Fruit fly (Drosophila melanogaster) whole organism, embryonic: ENCODE data around the gene uncNacbeta.

Experiments used
- Atf6 ChIP-seq: fragments of 200-800 bp; sonication (Bioruptor generic); IDR thresholded peaks from 2 replicates; pipeline ENCODE4 v1.3.6; 2022; ENCODE audit warnings: missing biosample characterization, missing genetic modification characterization
- BEAF-32 ChIP-seq: fragments of 200-800 bp; sonication (Bioruptor generic); optimal IDR thresholded peaks from 3 replicates; lab custom pipeline; 2017; ENCODE audit warnings: missing biosample characterization, missing genetic modification characterization, mild to moderate bottlenecking, moderate library complexity, missing genetic modification reagents
- CG10147 ChIP-seq: fragments of 200-800 bp; sonication (Bioruptor generic); optimal IDR thresholded peaks from 2 replicates; lab custom pipeline; 2019; ENCODE audit warnings: missing biosample characterization, mild to moderate bottlenecking, missing genetic modification characterization, moderate library complexity
- CG10267 ChIP-seq: fragments of 200-800 bp; sonication (Bioruptor generic); optimal IDR thresholded peaks from 2 replicates; lab custom pipeline; 2018; ENCODE audit warnings: missing biosample characterization, mild to moderate bottlenecking, missing genetic modification characterization, moderate library complexity
- CG10274 ChIP-seq: fragments of 200-800 bp; sonication (Bioruptor generic); optimal IDR thresholded peaks from 3 replicates; lab custom pipeline; 2017; ENCODE audit warnings: missing biosample characterization, mild to moderate bottlenecking, missing genetic modification characterization
- CG12236 ChIP-seq: fragments of 200-800 bp; sonication (Bioruptor generic); optimal IDR thresholded peaks from 2 replicates; lab custom pipeline; 2016; ENCODE audit warnings: missing biosample characterization, missing genetic modification characterization
- CG15514 ChIP-seq: fragments of 200-800 bp; sonication (Bioruptor generic); optimal IDR thresholded peaks from 3 replicates; lab custom pipeline; 2017; ENCODE audit warnings: missing biosample characterization, missing genetic modification characterization, mild to moderate bottlenecking, moderate library complexity, missing genetic modification reagents
- CG1603 ChIP-seq: fragments of 200-800 bp; sonication (Bioruptor generic); optimal IDR thresholded peaks from 2 replicates; lab custom pipeline; 2019; ENCODE audit warnings: missing biosample characterization, mild to moderate bottlenecking, missing genetic modification characterization, moderate library complexity
- CG2875 ChIP-seq: fragments of 200-800 bp; sonication (Bioruptor generic); optimal IDR thresholded peaks from 2 replicates; lab custom pipeline; 2017; ENCODE audit warnings: missing biosample characterization, mild to moderate bottlenecking, missing genetic modification characterization, missing genetic modification reagents
- CG30403 ChIP-seq: fragments of 200-800 bp; sonication (Bioruptor generic); optimal IDR thresholded peaks from 3 replicates; lab custom pipeline; 2016; ENCODE audit warnings: missing biosample characterization, missing genetic modification characterization
- CG34422 ChIP-seq: fragments of 200-800 bp; sonication (Bioruptor generic); IDR thresholded peaks from 3 replicates; pipeline ENCODE4 v1.3.6; 2022; ENCODE audit warnings: missing biosample characterization, missing genetic modification characterization
- CG4617 ChIP-seq: fragments of 200-800 bp; sonication (Bioruptor generic); optimal IDR thresholded peaks from 3 replicates; lab custom pipeline; 2016; ENCODE audit warnings: missing biosample characterization, missing genetic modification characterization, borderline replicate concordance
- CG6254 ChIP-seq: fragments of 200-800 bp; sonication (Bioruptor generic); optimal IDR thresholded peaks from 3 replicates; lab custom pipeline; 2017; ENCODE audit warnings: mild to moderate bottlenecking, missing biosample characterization, missing genetic modification reagents, missing genetic modification characterization
- CG6272 ChIP-seq: fragments of 200-800 bp; sonication (Bioruptor generic); IDR thresholded peaks from 2 replicates; pipeline ENCODE4 v1.3.6; 2022; ENCODE audit warnings: missing biosample characterization, missing genetic modification characterization
- CG6791 ChIP-seq: fragments of 200-800 bp; sonication (Bioruptor generic); IDR thresholded peaks from 3 replicates; pipeline ENCODE4 v1.3.6; 2022; ENCODE audit warnings: missing biosample characterization, missing genetic modification characterization; ENCODE audit not compliant: partially characterized antibody
- CG9932 ChIP-seq: fragments of 200-800 bp; sonication (Bioruptor generic); IDR thresholded peaks from 2 replicates; pipeline ENCODE4 v1.3.6; 2022; ENCODE audit warnings: missing biosample characterization, missing genetic modification characterization
- E2f2 ChIP-seq: fragments of 200-800 bp; sonication (Bioruptor generic); IDR thresholded peaks from 2 replicates; pipeline ENCODE4 v1.3.6; 2022; ENCODE audit warnings: missing biosample characterization, missing genetic modification characterization
- Gug ChIP-seq: fragments of 200-800 bp; sonication (Bioruptor generic); IDR thresholded peaks from 4 replicates; pipeline ENCODE4 v1.3.6; 2022; ENCODE audit warnings: missing biosample characterization, missing genetic modification characterization
- H15 ChIP-seq: fragments of 200-800 bp; sonication (Bioruptor generic); IDR thresholded peaks from 3 replicates; pipeline ENCODE4 v1.3.6; 2022; ENCODE audit warnings: missing biosample characterization, missing genetic modification characterization
- HLH54F ChIP-seq: fragments of 200-800 bp; sonication (Bioruptor generic); optimal IDR thresholded peaks from 3 replicates; lab custom pipeline; 2016; ENCODE audit warnings: missing biosample characterization, missing genetic modification characterization
- Hey ChIP-seq: fragments of 200-800 bp; sonication (Bioruptor generic); optimal IDR thresholded peaks from 3 replicates; lab custom pipeline; 2018; ENCODE audit warnings: missing biosample characterization, mild to moderate bottlenecking, missing genetic modification characterization
- HmgD ChIP-seq: fragments of 200-800 bp; sonication (Bioruptor generic); optimal IDR thresholded peaks from 3 replicates; lab custom pipeline; 2016; ENCODE audit warnings: missing biosample characterization, missing genetic modification characterization
- Hr51 ChIP-seq, 2 experiments: fragments of 200-800 bp; sonication (Bioruptor generic); optimal IDR thresholded peaks; 2 replicates in 1 of 2; 3 replicates in 1 of 2; lab custom pipeline; 2016 to 2018; ENCODE audit warnings: missing biosample characterization in 2 of 2, missing genetic modification characterization in 2 of 2, mild to moderate bottlenecking in 1 of 2, moderate library complexity in 1 of 2
- MBD-R2 ChIP-seq: fragments of 200-800 bp; sonication (Bioruptor generic); IDR thresholded peaks from 2 replicates; pipeline ENCODE4 v1.3.6; 2022; ENCODE audit warnings: missing biosample characterization, missing genetic modification characterization
- Med ChIP-seq: fragments of 200-800 bp; sonication (Bioruptor generic); peaks from one replicate; lab custom pipeline; 2016; ENCODE audit warnings: missing biosample characterization, missing genetic modification characterization, mild to moderate bottlenecking, inconsistent platforms, moderate library complexity
- NFAT ChIP-seq: fragments of 200-800 bp; sonication (Bioruptor generic); IDR thresholded peaks from 2 replicates; pipeline ENCODE4 v1.3.6; 2022; ENCODE audit warnings: missing biosample characterization, missing genetic modification characterization
- Opbp ChIP-seq: fragments of 200-800 bp; sonication (Bioruptor generic); IDR thresholded peaks from 3 replicates; pipeline ENCODE4 v1.3.6; 2022; ENCODE audit warnings: missing biosample characterization, missing genetic modification characterization; ENCODE audit not compliant: partially characterized antibody
- Optix ChIP-seq: fragments of 200-800 bp; sonication (Bioruptor generic); IDR thresholded peaks from 3 replicates; pipeline ENCODE4 v1.3.6; 2022; ENCODE audit warnings: missing biosample characterization, missing genetic modification characterization
- Scr ChIP-seq: fragments of 200-800 bp; sonication (Bioruptor generic); IDR thresholded peaks from 2 replicates; pipeline ENCODE4 v1.3.6; 2022; ENCODE audit warnings: missing biosample characterization, missing genetic modification characterization; ENCODE audit not compliant: partially characterized antibody
- amos ChIP-seq: fragments of 200-800 bp; sonication (Bioruptor generic); IDR thresholded peaks from 2 replicates; pipeline ENCODE4 v1.3.6; 2022; ENCODE audit warnings: missing biosample characterization, missing genetic modification characterization; ENCODE audit not compliant: partially characterized antibody
- ato ChIP-seq: fragments of 200-800 bp; sonication (Bioruptor generic); IDR thresholded peaks from 2 replicates; pipeline ENCODE4 v1.3.6; 2022; ENCODE audit warnings: missing biosample characterization, missing genetic modification characterization; ENCODE audit not compliant: partially characterized antibody
- btn ChIP-seq: fragments of 200-800 bp; sonication (Bioruptor generic); optimal IDR thresholded peaks from 2 replicates; lab custom pipeline; 2016; ENCODE audit warnings: missing biosample characterization, missing genetic modification characterization
- ci ChIP-seq: fragments of 200-800 bp; sonication (Bioruptor generic); IDR thresholded peaks from 3 replicates; pipeline ENCODE4 v1.3.6; 2022; ENCODE audit warnings: missing biosample characterization, missing genetic modification characterization
- dan ChIP-seq: fragments of 200-800 bp; sonication (Bioruptor generic); IDR thresholded peaks from 2 replicates; pipeline ENCODE4 v1.3.6; 2022; ENCODE audit warnings: missing biosample characterization, missing genetic modification characterization
- grau ChIP-seq: fragments of 200-800 bp; optimal IDR thresholded peaks from 3 replicates; lab custom pipeline; 2019; ENCODE audit warnings: missing biosample characterization, mild to moderate bottlenecking, missing genetic modification characterization, moderate library complexity
- her ChIP-seq: fragments of 200-800 bp; sonication (Bioruptor generic); optimal IDR thresholded peaks from 2 replicates; lab custom pipeline; 2016; ENCODE audit warnings: missing biosample characterization, missing genetic modification characterization
- knrl ChIP-seq: fragments of 200-800 bp; sonication (Bioruptor generic); IDR thresholded peaks from 3 replicates; pipeline ENCODE4 v1.3.6; 2022; ENCODE audit warnings: missing biosample characterization, missing genetic modification characterization; ENCODE audit not compliant: partially characterized antibody
- lilli ChIP-seq: fragments of 200-800 bp; sonication (Bioruptor generic); optimal IDR thresholded peaks from 3 replicates; lab custom pipeline; 2016; ENCODE audit warnings: missing biosample characterization, missing genetic modification characterization
- row ChIP-seq: fragments of 200-800 bp; sonication (Bioruptor generic); IDR thresholded peaks from 3 replicates; pipeline ENCODE4 v1.3.6; 2022; ENCODE audit warnings: missing biosample characterization, missing genetic modification characterization
- stc ChIP-seq: fragments of 200-800 bp; sonication (Bioruptor generic); IDR thresholded peaks from 2 replicates; pipeline ENCODE4 v1.3.6; 2022; ENCODE audit warnings: missing biosample characterization, missing genetic modification characterization
- stwl ChIP-seq: fragments of 200-800 bp; sonication (Bioruptor generic); optimal IDR thresholded peaks from 3 replicates; lab custom pipeline; 2018; ENCODE audit warnings: missing biosample characterization, mild to moderate bottlenecking, missing genetic modification characterization, moderate library complexity
- tgo ChIP-seq: fragments of 200-800 bp; sonication (Bioruptor generic); IDR thresholded peaks from 3 replicates; pipeline ENCODE4 v1.3.6; 2022; ENCODE audit warnings: missing biosample characterization, missing genetic modification characterization
- tna ChIP-seq: fragments of 200-800 bp; sonication (Bioruptor generic); IDR thresholded peaks from 2 replicates; pipeline ENCODE4 v1.3.6; 2022; ENCODE audit warnings: missing biosample characterization, missing genetic modification characterization; ENCODE audit not compliant: partially characterized antibody
- trem ChIP-seq: fragments of 200-800 bp; optimal IDR thresholded peaks from 3 replicates; lab custom pipeline; 2019; ENCODE audit warnings: missing biosample characterization, mild to moderate bottlenecking, missing genetic modification characterization, moderate library complexity
- unc-4 ChIP-seq: fragments of 200-800 bp; sonication (Bioruptor generic); IDR thresholded peaks from 2 replicates; pipeline ENCODE4 v1.3.6; 2022; ENCODE audit warnings: missing biosample characterization, missing genetic modification characterization; ENCODE audit not compliant: partially characterized antibody
- wdn ChIP-seq: fragments of 200-800 bp; sonication (Bioruptor generic); IDR thresholded peaks from 2 replicates; pipeline ENCODE4 v1.3.6; 2022; ENCODE audit warnings: missing biosample characterization, missing genetic modification characterization
- zen2 ChIP-seq: fragments of 200-800 bp; sonication (Bioruptor generic); IDR thresholded peaks from 3 replicates; pipeline ENCODE4 v1.3.6; 2022; ENCODE audit warnings: missing biosample characterization, missing genetic modification characterization; ENCODE audit not compliant: partially characterized antibody

uncNacbeta gene

dm6 chr2L:563769-564550, at the start of gene uncNacbeta, which contains the start of gene CG2794 (continued):
- peak; percentile 71; the same call in 2 of the 3 replicates for TF ChIP-seq CG6791 (GFP tag; lab: Robert Waterston, UW)
- TF ChIP-seq tna: peak; percentile 83
- peak; percentile 63 for TF ChIP-seq unc-4
- TF ChIP-seq grau (tag; lab: Kevin White, UChicago): no peak
- peak; percentile 39 for TF ChIP-seq trem
- peak; percentile 70 for TF ChIP-seq CG1603 (tag; lab: Kevin White, UChicago)
- TF ChIP-seq btn: no peak
- peak; percentile 21 for TF ChIP-seq stwl (tag; lab: Kevin White, UChicago)
- peak; percentile 95 for TF ChIP-seq E2f2 (GFP tag; lab: Robert Waterston, UW)
- peak; percentile 47 for TF ChIP-seq lilli (GFP tag; lab: Kevin White, UChicago)
- 0 out of 3 replicates have a peak, but pooled peaks have one; percentile 23 for TF ChIP-seq ci (GFP tag; lab: Robert Waterston, UW)
- TF ChIP-seq CG10274 (GFP tag; lab: Kevin White, UChicago): no peak
- TF ChIP-seq Opbp (GFP tag; lab: Robert Waterston, UW): peak; percentile 73
- peak; percentile 12 for TF ChIP-seq her (GFP tag; lab: Kevin White, UChicago)
- TF ChIP-seq BEAF-32 (GFP tag; lab: Kevin White, UChicago): peak; percentile 66
- no peak for TF ChIP-seq CG10147 (GFP tag; lab: Kevin White, UChicago)
- no peak for TF ChIP-seq tgo
- TF ChIP-seq dan (GFP tag; lab: Robert Waterston, UW): no peak
- TF ChIP-seq Gug (GFP tag; lab: Robert Waterston, UW): peak; percentile 24; the same call in 1 of the 4 replicates
- peak; percentile 47; the same call in 1 of the 3 replicates for TF ChIP-seq knrl (GFP tag; lab: Robert Waterston, UW)
- 0 out of 2 replicates have a peak, but pooled peaks have one; percentile 18 for TF ChIP-seq wdn (GFP tag; lab: Robert Waterston, UW)
- no peak for TF ChIP-seq H15 (GFP tag; lab: Robert Waterston, UW)
- peak; percentile 88 for TF ChIP-seq Med (GFP tag; lab: Kevin White, UChicago)
- no peak for TF ChIP-seq CG6254 (GFP tag; lab: Kevin White, UChicago)
- TF ChIP-seq CG2875 (GFP tag; lab: Kevin White, UChicago): no peak
- TF ChIP-seq ato (GFP tag; lab: Robert Waterston, UW): peak; percentile 85
- TF ChIP-seq zen2: peak; percentile 54; the same call in 2 of the 3 replicates
- TF ChIP-seq CG34422 (GFP tag; lab: Robert Waterston, UW): peak; percentile 48; the same call in 1 of the 3 replicates
- 0 out of 2 replicates have a peak, but pooled peaks have one; percentile 11 for TF ChIP-seq Atf6 (GFP tag; lab: Robert Waterston, UW)
- TF ChIP-seq CG12236 (GFP tag; lab: Kevin White, UChicago): no peak
- peak; percentile 62; the same call in 2 of the 3 replicates for TF ChIP-seq row (GFP tag; lab: Robert Waterston, UW)
- peak; percentile 74 for TF ChIP-seq amos (GFP tag; lab: Robert Waterston, UW)
- TF ChIP-seq CG10267 (tag; lab: Kevin White, UChicago): peak; percentile 38
- peak; percentile 10 for TF ChIP-seq CG4617 (GFP tag; lab: Kevin White, UChicago)
- peak; percentile 15 for TF ChIP-seq HLH54F
- TF ChIP-seq Hr51 (GFP tag; optimal IDR thresholded peaks at IDR 0.05; lab: Kevin White, UChicago): no peak
- TF ChIP-seq MBD-R2: peak; percentile 86
- TF ChIP-seq CG6272: 0 out of 2 replicates have a peak, but pooled peaks have one; percentile 22
- TF ChIP-seq HmgD (GFP tag; lab: Kevin White, UChicago): peak; percentile 57
- TF ChIP-seq CG30403 (GFP tag; lab: Kevin White, UChicago): peak; percentile 10
- TF ChIP-seq Optix: no peak
- no peak for TF ChIP-seq Hey (tag; lab: Kevin White, UChicago)
- TF ChIP-seq stc (GFP tag; lab: Robert Waterston, UW): no peak
- peak; percentile 55; the same call in 1 of the 2 replicates for TF ChIP-seq CG9932 (GFP tag; lab: Robert Waterston, UW)
- TF ChIP-seq CG15514 (GFP tag; lab: Kevin White, UChicago): peak; percentile 74
- TF ChIP-seq NFAT (GFP tag; lab: Robert Waterston, UW): 0 out of 2 replicates have a peak, but pooled peaks have one; percentile 42
- peak; percentile 60 for TF ChIP-seq Scr (GFP tag; lab: Robert Waterston, UW)
